Worm (Caenorhabditis elegans): ENCODE data around the gene clec-63.

DNA sequence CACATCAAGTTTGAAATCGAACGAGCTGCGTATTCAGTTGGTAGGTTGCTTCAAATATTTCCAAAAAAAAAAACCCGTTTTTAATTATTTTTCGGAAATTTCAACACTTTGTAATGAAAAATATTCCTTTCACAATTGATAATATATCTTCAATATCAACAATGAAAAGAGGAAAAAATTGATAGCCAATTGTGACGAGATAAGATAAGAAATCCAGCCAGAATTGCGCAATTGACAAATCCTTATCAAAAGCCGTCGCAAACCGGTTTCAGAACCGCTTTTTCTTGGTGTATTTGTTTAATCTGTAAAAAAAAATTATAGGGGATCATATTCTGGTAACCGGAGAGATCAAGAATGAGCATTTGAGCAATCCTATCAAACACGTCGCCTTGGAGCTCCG lies 47.1 kb downstream of the clec-63 start:
- TF ChIP-seq nhr-28 (tag; optimal IDR thresholded peaks at IDR 0.05), result no peak
- no peak for TF ChIP-seq ama-1 (optimal IDR thresholded peaks at IDR 0.05)
- no peak for TF ChIP-seq aly-2 (tag; optimal IDR thresholded peaks at IDR 0.05)
- TF ChIP-seq egl-27 (tag; optimal IDR thresholded peaks at IDR 0.05), result no peak
- no peak for TF ChIP-seq nhr-77 (tag; optimal IDR thresholded peaks at IDR 0.05)
- TF ChIP-seq mdl-1 (tag; optimal IDR thresholded peaks at IDR 0.05), result no peak

All from whole organism, L3 larva.